Fruit fly (Drosophila melanogaster) whole organism, embryonic: Measurements from ENCODE around the gene Atx-1.
A peak's percentile ranks its signal among the peaks of the same experiment; 100 is the strongest.

Source experiments
- Asciz ChIP-seq: fragments of 200-800 bp; sonication (Bioruptor generic); optimal IDR thresholded peaks from 2 replicates; lab custom pipeline; 2017; ENCODE audit warnings: missing biosample characterization, mild to moderate bottlenecking, missing genetic modification characterization, missing genetic modification reagents
- Atf-2 ChIP-seq: fragments of 200-800 bp; sonication (Bioruptor generic); optimal IDR thresholded peaks from 2 replicates; lab custom pipeline; 2016; ENCODE audit warnings: missing biosample characterization, missing genetic modification characterization
- CG10274 ChIP-seq: fragments of 200-800 bp; sonication (Bioruptor generic); optimal IDR thresholded peaks from 3 replicates; lab custom pipeline; 2017; ENCODE audit warnings: missing biosample characterization, mild to moderate bottlenecking, missing genetic modification characterization
- CG10321 ChIP-seq: fragments of 200-800 bp; sonication (Bioruptor generic); IDR thresholded peaks from 2 replicates; pipeline ENCODE4 v1.3.6; 2022; ENCODE audit warnings: missing biosample characterization, missing genetic modification characterization
- CG11456 ChIP-seq: fragments of 200-800 bp; sonication (Bioruptor generic); IDR thresholded peaks from 3 replicates; pipeline ENCODE4 v1.3.6; 2022; ENCODE audit warnings: missing biosample characterization, missing genetic modification characterization
- CG11560 ChIP-seq: fragments of 200-800 bp; sonication (Bioruptor generic); IDR thresholded peaks from 3 replicates; pipeline ENCODE4 v1.3.6; 2022; ENCODE audit warnings: missing biosample characterization, missing genetic modification characterization
- CG11695 ChIP-seq: fragments of 200-800 bp; sonication (Bioruptor generic); IDR thresholded peaks from 3 replicates; pipeline ENCODE4 v1.3.6; 2022; ENCODE audit warnings: missing biosample characterization, missing genetic modification characterization
- CG12219 ChIP-seq: fragments of 200-800 bp; sonication (Bioruptor generic); optimal IDR thresholded peaks from 3 replicates; lab custom pipeline; 2018; ENCODE audit warnings: missing biosample characterization, mild to moderate bottlenecking, missing genetic modification characterization
- CG13775 ChIP-seq: fragments of 200-800 bp; sonication (Bioruptor generic); optimal IDR thresholded peaks from 3 replicates; lab custom pipeline; 2017; ENCODE audit warnings: missing biosample characterization, mild to moderate bottlenecking, missing genetic modification characterization
- CG16863 ChIP-seq: fragments of 200-800 bp; sonication (Bioruptor generic); optimal IDR thresholded peaks from 3 replicates; lab custom pipeline; 2016; ENCODE audit warnings: missing biosample characterization, missing genetic modification characterization
- CG17912 ChIP-seq: fragments of 200-800 bp; sonication (Bioruptor generic); optimal IDR thresholded peaks from 2 replicates; lab custom pipeline; 2018; ENCODE audit warnings: missing biosample characterization, mild to moderate bottlenecking, missing genetic modification characterization
- CG18262 ChIP-seq: fragments of 200-800 bp; optimal IDR thresholded peaks from 3 replicates; lab custom pipeline; 2019; ENCODE audit warnings: missing biosample characterization, mild to moderate bottlenecking, missing genetic modification characterization, moderate library complexity
- CG18599 ChIP-seq: fragments of 200-800 bp; sonication (Bioruptor generic); optimal IDR thresholded peaks from 3 replicates; lab custom pipeline; 2017; ENCODE audit warnings: missing biosample characterization, missing genetic modification characterization, mild to moderate bottlenecking, moderate library complexity, missing genetic modification reagents
- CG33557 ChIP-seq: fragments of 200-800 bp; sonication (Bioruptor generic); optimal IDR thresholded peaks from 2 replicates; lab custom pipeline; 2019; ENCODE audit warnings: missing biosample characterization, mild to moderate bottlenecking, missing genetic modification characterization, moderate library complexity
- CG34224 ChIP-seq: fragments of 200-800 bp; sonication (Bioruptor generic); IDR thresholded peaks from 3 replicates; pipeline ENCODE4 v1.3.6; 2022; ENCODE audit warnings: missing biosample characterization, missing genetic modification characterization; ENCODE audit not compliant: partially characterized antibody
- CG4328 ChIP-seq: fragments of 200-800 bp; sonication (Bioruptor generic); optimal IDR thresholded peaks from 3 replicates; lab custom pipeline; 2017; ENCODE audit warnings: missing biosample characterization, missing genetic modification reagents, missing genetic modification characterization
- CG4360 ChIP-seq: fragments of 200-800 bp; sonication (Bioruptor generic); IDR thresholded peaks from 2 replicates; pipeline ENCODE4 v1.3.6; 2022; ENCODE audit warnings: missing biosample characterization, missing genetic modification characterization
- CG6654 ChIP-seq: fragments of 200-800 bp; sonication (Bioruptor generic); optimal IDR thresholded peaks from 2 replicates; lab custom pipeline; 2017; ENCODE audit warnings: missing biosample characterization, mild to moderate bottlenecking, missing genetic modification characterization
- CG6854 ChIP-seq: fragments of 200-800 bp; sonication (Bioruptor generic); optimal IDR thresholded peaks from 3 replicates; lab custom pipeline; 2017; ENCODE audit warnings: missing biosample characterization, mild to moderate bottlenecking, missing genetic modification characterization
- CG7928 ChIP-seq: fragments of 200-800 bp; sonication (Bioruptor generic); optimal IDR thresholded peaks from 2 replicates; lab custom pipeline; 2017; ENCODE audit warnings: missing biosample characterization, mild to moderate bottlenecking, missing genetic modification characterization
- CG8478 ChIP-seq: fragments of >200 bp; optimal IDR thresholded peaks from 2 replicates; lab custom pipeline; 2018
- CG8765 ChIP-seq: fragments of 200-800 bp; sonication (Bioruptor generic); IDR thresholded peaks from 2 replicates; pipeline ENCODE4 v1.3.6; 2022; ENCODE audit warnings: missing biosample characterization, missing genetic modification characterization
- HHEX ChIP-seq: fragments of 200-800 bp; sonication (Bioruptor generic); optimal IDR thresholded peaks from 3 replicates; lab custom pipeline; 2017; ENCODE audit warnings: missing biosample characterization, mild to moderate bottlenecking, missing genetic modification characterization, missing genetic modification reagents
- HLH3B ChIP-seq: fragments of 200-800 bp; sonication (Bioruptor generic); IDR thresholded peaks from 2 replicates; pipeline ENCODE4 v1.3.6; 2022; ENCODE audit warnings: missing biosample characterization, missing genetic modification characterization
- Hmr ChIP-seq: fragments of 200-800 bp; sonication (Bioruptor generic); optimal IDR thresholded peaks from 3 replicates; lab custom pipeline; 2017; ENCODE audit warnings: mild to moderate bottlenecking, missing biosample characterization, missing genetic modification reagents, missing genetic modification characterization
- Hmx ChIP-seq: fragments of 200-800 bp; sonication (Bioruptor generic); optimal IDR thresholded peaks from 2 replicates; lab custom pipeline; 2016; ENCODE audit warnings: missing biosample characterization, missing genetic modification characterization
- Hr78 ChIP-seq, 2 experiments: fragments of 200-800 bp in 1 of 2; fragments of >200 bp in 1 of 2; sonication (Bioruptor generic) in 1 of 2; optimal IDR thresholded peaks; 2 replicates each; lab custom pipeline; 2017 to 2019; ENCODE audit warnings: missing biosample characterization in 2 of 2, missing genetic modification characterization in 2 of 2, mild to moderate bottlenecking in 1 of 2, moderate library complexity in 1 of 2
- Nf-YB ChIP-seq: fragments of 200-800 bp; sonication (Bioruptor generic); optimal IDR thresholded peaks from 3 replicates; lab custom pipeline; 2019; ENCODE audit warnings: missing biosample characterization, mild to moderate bottlenecking, missing genetic modification characterization, moderate library complexity
- Opbp ChIP-seq: fragments of 200-800 bp; sonication (Bioruptor generic); IDR thresholded peaks from 3 replicates; pipeline ENCODE4 v1.3.6; 2022; ENCODE audit warnings: missing biosample characterization, missing genetic modification characterization; ENCODE audit not compliant: partially characterized antibody
- Optix ChIP-seq: fragments of 200-800 bp; sonication (Bioruptor generic); IDR thresholded peaks from 3 replicates; pipeline ENCODE4 v1.3.6; 2022; ENCODE audit warnings: missing biosample characterization, missing genetic modification characterization
- Poxn ChIP-seq: fragments of 200-800 bp; sonication (Bioruptor generic); IDR thresholded peaks from 2 replicates; pipeline ENCODE4 v1.3.6; 2022; ENCODE audit warnings: missing biosample characterization, missing genetic modification characterization
- Ptx1 ChIP-seq: fragments of 200-800 bp; sonication (Bioruptor generic); IDR thresholded peaks from 2 replicates; pipeline ENCODE4 v1.3.6; 2022; ENCODE audit warnings: missing biosample characterization, missing genetic modification characterization
- Ravus ChIP-seq: fragments of 200-800 bp; sonication (Bioruptor generic); IDR thresholded peaks from 2 replicates; pipeline ENCODE4 v1.3.6; 2022; ENCODE audit warnings: missing biosample characterization, missing genetic modification characterization
- Side ChIP-seq: fragments of 200-800 bp; sonication (Bioruptor generic); optimal IDR thresholded peaks from 2 replicates; lab custom pipeline; 2016; ENCODE audit warnings: missing biosample characterization, missing genetic modification characterization
- Six4 ChIP-seq: fragments of 200-800 bp; sonication (Bioruptor generic); optimal IDR thresholded peaks from 2 replicates; lab custom pipeline; 2016; ENCODE audit warnings: missing biosample characterization, missing genetic modification characterization
- bigmax ChIP-seq: fragments of 200-800 bp; sonication (Bioruptor generic); optimal IDR thresholded peaks from 2 replicates; lab custom pipeline; 2018; ENCODE audit warnings: missing biosample characterization, mild to moderate bottlenecking, missing genetic modification characterization
- chif ChIP-seq, 2 experiments: fragments of 200-800 bp; sonication (Bioruptor generic); optimal IDR thresholded peaks; 3 replicates each; lab custom pipeline; 2016; ENCODE audit warnings: missing biosample characterization in 2 of 2, missing genetic modification characterization in 2 of 2
- crol ChIP-seq: fragments of 200-800 bp; sonication (Bioruptor generic); IDR thresholded peaks from 2 replicates; pipeline ENCODE4 v1.3.6; 2022; ENCODE audit warnings: missing biosample characterization, missing genetic modification characterization
- crp ChIP-seq, 2 experiments: fragments of 200-800 bp; sonication (Bioruptor generic); optimal IDR thresholded peaks; 2 replicates in 1 of 2; 3 replicates in 1 of 2; lab custom pipeline; 2017; ENCODE audit warnings: missing biosample characterization in 2 of 2, missing genetic modification characterization in 2 of 2, mild to moderate bottlenecking in 1 of 2, moderate library complexity in 1 of 2
- dan ChIP-seq: fragments of 200-800 bp; sonication (Bioruptor generic); IDR thresholded peaks from 2 replicates; pipeline ENCODE4 v1.3.6; 2022; ENCODE audit warnings: missing biosample characterization, missing genetic modification characterization
- danr ChIP-seq: fragments of 200-800 bp; sonication (Bioruptor generic); IDR thresholded peaks from 2 replicates; pipeline ENCODE4 v1.3.6; 2022; ENCODE audit warnings: missing biosample characterization, missing genetic modification characterization
- emc ChIP-seq: fragments of 200-800 bp; sonication (Bioruptor generic); optimal IDR thresholded peaks from 2 replicates; lab custom pipeline; 2016; ENCODE audit warnings: missing biosample characterization, missing genetic modification characterization
- fd102C ChIP-seq: fragments of 200-800 bp; sonication (Bioruptor generic); optimal IDR thresholded peaks from 2 replicates; lab custom pipeline; 2018; ENCODE audit warnings: missing biosample characterization, mild to moderate bottlenecking, missing genetic modification characterization, moderate library complexity
- hbn ChIP-seq: fragments of 200-800 bp; sonication (Bioruptor generic); IDR thresholded peaks from 2 replicates; pipeline ENCODE4 v1.3.6; 2022; ENCODE audit warnings: missing biosample characterization, missing genetic modification characterization; ENCODE audit not compliant: partially characterized antibody
- lab ChIP-seq: fragments of 200-800 bp; sonication (Bioruptor generic); optimal IDR thresholded peaks from 3 replicates; lab custom pipeline; 2017; ENCODE audit warnings: missing biosample characterization, missing genetic modification characterization, mild to moderate bottlenecking, moderate library complexity, missing genetic modification reagents
- nom ChIP-seq: fragments of 200-800 bp; sonication (Bioruptor generic); optimal IDR thresholded peaks from 2 replicates; lab custom pipeline; 2017; ENCODE audit warnings: missing biosample characterization, missing genetic modification characterization, mild to moderate bottlenecking, moderate library complexity, missing genetic modification reagents
- pan ChIP-seq, 4 experiments: fragments of >200 bp in 3 of 4; fragments of 200-800 bp in 1 of 4; sonication (Bioruptor generic) in 1 of 4; optimal IDR thresholded peaks in 3 of 4; IDR thresholded peaks in 1 of 4; 2 replicates each; pipeline versions ENCODE4 v1.3.6 to Lab custom; 2017 to 2022; ENCODE audit warnings: missing biosample characterization in 2 of 4, missing genetic modification characterization in 2 of 4, mixed read lengths in 1 of 4
- tup ChIP-seq: fragments of 200-800 bp; sonication (Bioruptor generic); optimal IDR thresholded peaks from 2 replicates; lab custom pipeline; 2016; ENCODE audit warnings: missing biosample characterization, mild to moderate bottlenecking, missing genetic modification characterization, moderate library complexity
- wdn ChIP-seq: fragments of 200-800 bp; sonication (Bioruptor generic); IDR thresholded peaks from 2 replicates; pipeline ENCODE4 v1.3.6; 2022; ENCODE audit warnings: missing biosample characterization, missing genetic modification characterization

Atx-1 gene

dm6 chrX:6868024-6868628, 45.1 kb downstream of the Atx-1 start (continued):
- TF ChIP-seq Side (GFP tag; lab: Kevin White, UChicago) (no peak), CG12219 (GFP tag; lab: Kevin White, UChicago) (no peak), hbn (GFP tag; lab: Robert Waterston, UW) (peak; percentile 33; the same call in 1 of the 2 replicates), Poxn (no peak), crol (GFP tag; lab: Robert Waterston, UW) (peak; percentile 95), CG18262 (tag; lab: Kevin White, UChicago) (no peak), CG8765 (GFP tag; lab: Robert Waterston, UW) (no peak), tup (no peak), Six4 (GFP tag; lab: Kevin White, UChicago) (no peak), HHEX (no peak), wdn (GFP tag; lab: Robert Waterston, UW) (no peak), CG13775 (no peak), Nf-YB (GFP tag; lab: Kevin White, UChicago) (no peak), bigmax (no peak), chif (GFP tag; optimal IDR thresholded peaks at IDR 0.05; lab: Kevin White, UChicago) (no peak), nom (GFP tag; lab: Kevin White, UChicago) (peak; percentile 27), HLH3B (GFP tag; lab: Robert Waterston, UW) (no peak), CG4360 (GFP tag; lab: Robert Waterston, UW) (peak; percentile 92), Ptx1 (GFP tag; lab: Robert Waterston, UW) (no peak), dan (GFP tag; lab: Robert Waterston, UW) (no peak), Atf-2 (no peak), CG33557 (GFP tag; lab: Kevin White, UChicago) (peak; percentile 0), Ravus (no peak), CG7928 (GFP tag; lab: Kevin White, UChicago) (no peak), CG11456 (GFP tag; lab: Robert Waterston, UW) (0 out of 3 replicates have a peak, but pooled peaks have one; percentile 43), CG18599 (GFP tag; lab: Kevin White, UChicago) (no peak), Hmr (peak; percentile 33), Asciz (GFP tag; lab: Kevin White, UChicago) (peak; percentile 45), Optix (GFP tag; lab: Robert Waterston, UW) (0 out of 3 replicates have a peak, but pooled peaks have one; percentile 43), Hmx (no peak), danr (GFP tag; lab: Robert Waterston, UW) (no peak), CG6654 (GFP tag; lab: Kevin White, UChicago) (peak; percentile 6), CG17912 (GFP tag; lab: Kevin White, UChicago) (no peak), CG11695 (GFP tag; lab: Robert Waterston, UW) (no peak), CG11560 (no peak), Hr78 (GFP tag; optimal IDR thresholded peaks at IDR 0.05; lab: Kevin White, UChicago) (peak in 1 of 2 experiments; percentile 3), pan (optimal IDR thresholded peaks at IDR 0.05; lab: Kevin White, UChicago) (no peak), pan (GFP tag; optimal IDR thresholded peaks at IDR 0.05 in 1 of 2, IDR thresholded peaks at IDR 0.05 in 1 of 2) (peak in 1 of 2 experiments; percentile 17), CG10274 (GFP tag; lab: Kevin White, UChicago) (no peak), lab (GFP tag; lab: Kevin White, UChicago) (no peak), CG10321 (no peak), CG34224 (no peak), CG8478 (lab: Kevin White, UChicago) (no peak), CG6854 (GFP tag; lab: Kevin White, UChicago) (no peak), CG4328 (GFP tag; lab: Kevin White, UChicago) (no peak), Opbp (GFP tag; lab: Robert Waterston, UW) (peak; percentile 55; the same call in 2 of the 3 replicates), emc (no peak), fd102C (GFP tag; lab: Kevin White, UChicago) (no peak), CG16863 (GFP tag; lab: Kevin White, UChicago) (no peak), crp (GFP tag; optimal IDR thresholded peaks at IDR 0.05; lab: Kevin White, UChicago) (no peak)
